Fruit fly (Drosophila melanogaster) whole organism, embryonic: ENCODE measurements around the gene Cpr66Cb.
A peak's percentile ranks its signal among the peaks of the same experiment; 100 is the strongest.

ENCODE experiments used
- ATbp ChIP-seq: fragments of 200-800 bp; sonication (Bioruptor generic); optimal IDR thresholded peaks from 2 replicates; lab custom pipeline; 2017; ENCODE audit warnings: missing biosample characterization, mild to moderate bottlenecking, missing genetic modification characterization, missing genetic modification reagents
- BtbVII ChIP-seq: fragments of 200-800 bp; sonication (Bioruptor generic); optimal IDR thresholded peaks from 3 replicates; lab custom pipeline; 2017; ENCODE audit warnings: missing biosample characterization, mild to moderate bottlenecking, missing genetic modification characterization
- CG10267 ChIP-seq: fragments of 200-800 bp; sonication (Bioruptor generic); optimal IDR thresholded peaks from 2 replicates; lab custom pipeline; 2018; ENCODE audit warnings: missing biosample characterization, mild to moderate bottlenecking, missing genetic modification characterization, moderate library complexity
- CG10543 ChIP-seq: fragments of 200-800 bp; sonication (Bioruptor generic); optimal IDR thresholded peaks from 3 replicates; lab custom pipeline; 2017; ENCODE audit warnings: missing biosample characterization, mild to moderate bottlenecking, missing genetic modification characterization, moderate library complexity
- CG11398 ChIP-seq: fragments of 200-800 bp; sonication (Bioruptor generic); optimal IDR thresholded peaks from 2 replicates; lab custom pipeline; 2016; ENCODE audit warnings: missing biosample characterization, missing genetic modification characterization
- CG12659 ChIP-seq: fragments of 200-800 bp; sonication (Bioruptor generic); optimal IDR thresholded peaks from 3 replicates; lab custom pipeline; 2017; ENCODE audit warnings: mild to moderate bottlenecking, missing biosample characterization, missing genetic modification reagents, missing genetic modification characterization
- CG12769 ChIP-seq: fragments of 200-800 bp; sonication (Bioruptor generic); optimal IDR thresholded peaks from 2 replicates; lab custom pipeline; 2019; ENCODE audit warnings: missing biosample characterization, mild to moderate bottlenecking, missing genetic modification characterization, moderate library complexity
- CG13624 ChIP-seq: fragments of 200-800 bp; sonication (Bioruptor generic); optimal IDR thresholded peaks from 2 replicates; lab custom pipeline; 2016; ENCODE audit warnings: missing biosample characterization, missing genetic modification characterization
- CG13894 ChIP-seq: fragments of 200-800 bp; sonication (Bioruptor generic); optimal IDR thresholded peaks from 3 replicates; lab custom pipeline; 2018; ENCODE audit warnings: missing biosample characterization, mild to moderate bottlenecking, missing genetic modification characterization, moderate library complexity
- CG17802 ChIP-seq: fragments of 200-800 bp; sonication (Bioruptor generic); optimal IDR thresholded peaks from 2 replicates; lab custom pipeline; 2018; ENCODE audit warnings: missing biosample characterization, mild to moderate bottlenecking, missing genetic modification characterization, moderate library complexity
- CG2120 ChIP-seq: fragments of 200-800 bp; sonication (Bioruptor generic); optimal IDR thresholded peaks from 3 replicates; lab custom pipeline; 2016; ENCODE audit warnings: missing biosample characterization, missing genetic modification characterization
- CG4617 ChIP-seq: fragments of 200-800 bp; sonication (Bioruptor generic); optimal IDR thresholded peaks from 3 replicates; lab custom pipeline; 2016; ENCODE audit warnings: missing biosample characterization, missing genetic modification characterization, borderline replicate concordance
- CG7372 ChIP-seq: fragments of 200-800 bp; sonication (Bioruptor generic); IDR thresholded peaks from 2 replicates; pipeline ENCODE4 v1.3.6; 2022; ENCODE audit warnings: missing biosample characterization, missing genetic modification characterization
- CG8924 ChIP-seq: fragments of 200-800 bp; optimal IDR thresholded peaks from 3 replicates; lab custom pipeline; 2019; ENCODE audit warnings: missing biosample characterization, mild to moderate bottlenecking, missing genetic modification characterization, moderate library complexity
- Chrac-16 ChIP-seq: fragments of 200-800 bp; sonication (Bioruptor generic); optimal IDR thresholded peaks from 3 replicates; lab custom pipeline; 2016; ENCODE audit warnings: missing biosample characterization, missing genetic modification characterization
- D19B ChIP-seq: fragments of 200-800 bp; sonication (Bioruptor generic); optimal IDR thresholded peaks from 2 replicates; lab custom pipeline; 2017; ENCODE audit warnings: missing biosample characterization, mild to moderate bottlenecking, missing genetic modification characterization
- HmgD ChIP-seq: fragments of 200-800 bp; sonication (Bioruptor generic); optimal IDR thresholded peaks from 3 replicates; lab custom pipeline; 2016; ENCODE audit warnings: missing biosample characterization, missing genetic modification characterization
- Jarid2 ChIP-seq: fragments of 200-800 bp; sonication (Bioruptor generic); optimal IDR thresholded peaks from 3 replicates; lab custom pipeline; 2017; ENCODE audit warnings: mild to moderate bottlenecking, missing biosample characterization, missing genetic modification reagents, missing genetic modification characterization
- Lpt ChIP-seq: fragments of >200 bp; optimal IDR thresholded peaks from 2 replicates; lab custom pipeline; 2018; ENCODE audit warnings: missing biosample characterization, missing genetic modification characterization
- Med ChIP-seq: fragments of 200-800 bp; sonication (Bioruptor generic); peaks from one replicate; lab custom pipeline; 2016; ENCODE audit warnings: missing biosample characterization, missing genetic modification characterization, mild to moderate bottlenecking, inconsistent platforms, moderate library complexity
- Sry-β ChIP-seq: fragments of 200-800 bp; sonication (Bioruptor generic); optimal IDR thresholded peaks from 2 replicates; lab custom pipeline; 2018; ENCODE audit warnings: missing biosample characterization, mild to moderate bottlenecking, missing genetic modification characterization, moderate library complexity
- Trl ChIP-seq, 3 experiments: fragments of >200 bp in 2 of 3; fragments of 200-800 bp in 1 of 3; sonication (Bioruptor generic) in 1 of 3; optimal IDR thresholded peaks; 2 replicates in 1 of 3; 3 replicates in 2 of 3; lab custom pipeline; 2016 to 2017; ENCODE audit warnings: missing biosample characterization in 1 of 3, missing genetic modification characterization in 1 of 3
- ac ChIP-seq: fragments of 200-800 bp; sonication (Bioruptor generic); optimal IDR thresholded peaks from 3 replicates; lab custom pipeline; 2017; ENCODE audit warnings: missing biosample characterization, mild to moderate bottlenecking, missing genetic modification characterization
- br ChIP-seq: fragments of >200 bp; optimal IDR thresholded peaks from 2 replicates; lab custom pipeline; 2017
- da ChIP-seq: fragments of 200-800 bp; sonication (Bioruptor generic); optimal IDR thresholded peaks from 2 replicates; lab custom pipeline; 2016; ENCODE audit warnings: missing biosample characterization, missing genetic modification characterization
- dati ChIP-seq: fragments of 200-800 bp; sonication (Bioruptor generic); IDR thresholded peaks from 2 replicates; pipeline ENCODE4 v1.3.6; 2022; ENCODE audit warnings: missing biosample characterization, missing genetic modification characterization
- gt ChIP-seq: fragments of 200-800 bp; sonication (Bioruptor generic); IDR thresholded peaks from 2 replicates; pipeline ENCODE4 v1.3.6; 2022; ENCODE audit warnings: missing biosample characterization, missing genetic modification characterization
- jigr1 ChIP-seq: fragments of 200-800 bp; sonication (Bioruptor generic); IDR thresholded peaks from 3 replicates; pipeline ENCODE4 v1.3.6; 2022; ENCODE audit warnings: missing biosample characterization, missing genetic modification characterization
- kah ChIP-seq: fragments of 200-800 bp; sonication (Bioruptor generic); optimal IDR thresholded peaks from 2 replicates; lab custom pipeline; 2018; ENCODE audit warnings: missing biosample characterization, mild to moderate bottlenecking, missing genetic modification characterization
- lbe ChIP-seq: fragments of 200-800 bp; sonication (Bioruptor generic); optimal IDR thresholded peaks from 2 replicates; lab custom pipeline; 2016; ENCODE audit warnings: missing biosample characterization, mild to moderate bottlenecking, missing genetic modification characterization
- nom ChIP-seq: fragments of 200-800 bp; sonication (Bioruptor generic); optimal IDR thresholded peaks from 2 replicates; lab custom pipeline; 2017; ENCODE audit warnings: missing biosample characterization, missing genetic modification characterization, mild to moderate bottlenecking, moderate library complexity, missing genetic modification reagents
- oc ChIP-seq: fragments of 200-800 bp; sonication (Bioruptor generic); optimal IDR thresholded peaks from 2 replicates; lab custom pipeline; 2018; ENCODE audit warnings: missing biosample characterization, mild to moderate bottlenecking, missing genetic modification characterization, moderate library complexity
- otp ChIP-seq: fragments of 200-800 bp; sonication (Bioruptor generic); IDR thresholded peaks from 3 replicates; pipeline ENCODE4, ENCODE4 v1.3.6; 2022; ENCODE audit warnings: missing biosample characterization, missing genetic modification characterization
- pnt ChIP-seq: fragments of 200-800 bp; sonication (Bioruptor generic); optimal IDR thresholded peaks from 3 replicates; lab custom pipeline; 2016; ENCODE audit warnings: missing biosample characterization, missing genetic modification characterization
- pzg ChIP-seq: fragments of 200-800 bp; sonication (Bioruptor generic); optimal IDR thresholded peaks from 3 replicates; lab custom pipeline; 2018; ENCODE audit warnings: missing biosample characterization, mild to moderate bottlenecking, missing genetic modification characterization, moderate library complexity
- sob ChIP-seq: fragments of 200-800 bp; sonication (Bioruptor generic); IDR thresholded peaks from 2 replicates; pipeline ENCODE4 v1.3.6; 2022; ENCODE audit warnings: missing biosample characterization, missing genetic modification characterization
- tx ChIP-seq: fragments of 200-800 bp; sonication (Bioruptor generic); optimal IDR thresholded peaks from 2 replicates; lab custom pipeline; 2016; ENCODE audit warnings: missing biosample characterization, missing genetic modification characterization
- unc-4 ChIP-seq: fragments of 200-800 bp; sonication (Bioruptor generic); IDR thresholded peaks from 2 replicates; pipeline ENCODE4 v1.3.6; 2022; ENCODE audit warnings: missing biosample characterization, missing genetic modification characterization; ENCODE audit not compliant: partially characterized antibody
- usp ChIP-seq: fragments of >200 bp; optimal IDR thresholded peaks from 2 replicates; lab custom pipeline; 2017; ENCODE audit warnings: missing biosample characterization, missing genetic modification characterization
- vvl ChIP-seq: fragments of 200-800 bp; sonication (Bioruptor generic); IDR thresholded peaks from 2 replicates; pipeline ENCODE4 v1.3.6; 2022; ENCODE audit warnings: missing biosample characterization, missing genetic modification characterization

Gene Cpr66Cb

DNA sequence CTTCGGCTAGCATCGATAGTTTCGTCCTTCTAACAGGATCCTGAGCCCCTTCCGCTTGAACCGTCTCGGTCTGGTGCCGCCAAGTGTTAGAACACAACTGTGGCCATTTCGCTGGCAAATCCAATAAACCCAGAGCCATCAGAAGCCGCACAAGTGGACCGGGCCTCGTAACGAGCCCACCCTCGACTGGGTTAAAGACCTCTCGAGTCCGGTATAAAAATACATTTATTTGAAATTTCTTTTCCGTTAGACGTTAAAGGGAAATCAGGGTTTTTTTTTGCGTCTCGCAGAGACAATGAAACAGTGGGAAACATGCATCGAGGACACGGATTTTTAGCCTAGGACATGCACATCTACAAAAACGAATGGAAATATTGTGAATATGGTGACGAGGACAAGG lies 19.7 kb downstream of the Cpr66Cb start, which contains the start of gene Culd:
Gene Culd (minus strand): TSS at position 101 of the 400 bp plus-strand sequence.
- TF ChIP-seq gt = no peak
- no peak for TF ChIP-seq CG13624 (GFP tag; lab: Kevin White, UChicago)
- TF ChIP-seq CG7372 = no peak
- TF ChIP-seq jigr1 (GFP tag; lab: Robert Waterston, UW) = no peak
- TF ChIP-seq CG10543 = no peak
- no peak for TF ChIP-seq oc (tag; lab: Kevin White, UChicago)
- TF ChIP-seq CG8924 = no peak
- no peak for TF ChIP-seq Jarid2 (GFP tag; lab: Kevin White, UChicago)
- TF ChIP-seq Chrac-16 (GFP tag; lab: Kevin White, UChicago) = no peak
- no peak for TF ChIP-seq CG12659
- no peak for TF ChIP-seq ac (GFP tag; lab: Kevin White, UChicago)
- TF ChIP-seq usp (GFP tag; lab: Kevin White, UChicago) = no peak
- no peak for TF ChIP-seq CG12769 (tag; lab: Kevin White, UChicago)
- no peak for TF ChIP-seq HmgD (GFP tag; lab: Kevin White, UChicago)
- TF ChIP-seq Sry-β = no peak
- no peak for TF ChIP-seq Lpt (GFP tag; lab: Kevin White, UChicago)
- no peak for TF ChIP-seq tx (GFP tag; lab: Kevin White, UChicago)
- TF ChIP-seq D19B = no peak
- TF ChIP-seq lbe (GFP tag; lab: Kevin White, UChicago) = no peak

dm6 chr3L:8358138-8358537 lies 21.7 kb downstream of the Cpr66Cb start:
- TF ChIP-seq Trl (optimal IDR thresholded peaks at IDR 0.05; lab: Kevin White, UChicago) = no peak
- TF ChIP-seq Trl (GFP tag; optimal IDR thresholded peaks at IDR 0.05; lab: Kevin White, UChicago) = no peak
- TF ChIP-seq da = no peak
- no peak for TF ChIP-seq sob (GFP tag; lab: Robert Waterston, UW)
- no peak for TF ChIP-seq dati (GFP tag; lab: Robert Waterston, UW)
- no peak for TF ChIP-seq pnt (GFP tag; lab: Kevin White, UChicago)
- TF ChIP-seq CG10267 (tag; lab: Kevin White, UChicago) = no peak
- TF ChIP-seq vvl (GFP tag; lab: Robert Waterston, UW) = 0 out of 2 replicates have a peak, but pooled peaks have one; percentile 16
- no peak for TF ChIP-seq unc-4 (GFP tag; lab: Robert Waterston, UW)
- no peak for TF ChIP-seq otp
- no peak for TF ChIP-seq CG13894 (tag; lab: Kevin White, UChicago)
- TF ChIP-seq br (lab: Kevin White, UChicago) = no peak
- TF ChIP-seq CG11398 = no peak
- no peak for TF ChIP-seq ATbp (GFP tag; lab: Kevin White, UChicago)
- peak; percentile 78 for TF ChIP-seq Med
- TF ChIP-seq CG17802 (tag; lab: Kevin White, UChicago) = no peak
- peak; percentile 54 for TF ChIP-seq nom (GFP tag; lab: Kevin White, UChicago)
- TF ChIP-seq CG4617 (GFP tag; lab: Kevin White, UChicago) = no peak
- no peak for TF ChIP-seq BtbVII
- no peak for TF ChIP-seq kah (GFP tag; lab: Kevin White, UChicago)
- peak; percentile 12 for TF ChIP-seq CG2120 (GFP tag; lab: Kevin White, UChicago)
- no peak for TF ChIP-seq pzg (GFP tag; lab: Kevin White, UChicago)
